Worm (Caenorhabditis elegans) whole organism, L4 larva: ENCODE results near the gene fem-3.
A peak's percentile ranks its signal among the peaks of the same experiment; 100 is the strongest.

Experiments used
- ZK546.5 ChIP-seq, 2 experiments: sonication (generic microtip); optimal IDR thresholded peaks; 2 replicates each; lab custom pipeline; 2017; ENCODE audit warnings: missing biosample characterization in 2 of 2, missing genetic modification characterization in 2 of 2
- ceh-62 ChIP-seq: sonication (generic microtip); optimal IDR thresholded peaks from 2 replicates; lab custom pipeline; 2017; ENCODE audit warnings: missing biosample characterization, missing genetic modification characterization
- fkh-10 ChIP-seq: fragments of 150-350 bp; optimal IDR thresholded peaks from 2 replicates; lab custom pipeline; 2014; ENCODE audit warnings: missing biosample characterization, missing genetic modification reagents, missing genetic modification characterization
- lin-39 ChIP-seq: fragments of 150-350 bp; optimal IDR thresholded peaks from 2 replicates; lab custom pipeline; 2014; ENCODE audit warnings: missing biosample characterization, missing genetic modification reagents, missing genetic modification characterization
- lsy-2 ChIP-seq, 2 experiments: fragments of 150-350 bp in 1 of 2; sonication (generic microtip) in 1 of 2; optimal IDR thresholded peaks; 2 replicates each; lab custom pipeline; 2014 to 2017; ENCODE audit warnings: missing biosample characterization in 2 of 2, missing genetic modification characterization in 2 of 2
- nhr-11 ChIP-seq: fragments of 150-350 bp; optimal IDR thresholded peaks from 2 replicates; lab custom pipeline; 2014; ENCODE audit warnings: missing biosample characterization, missing genetic modification characterization
- nhr-237 ChIP-seq: sonication (generic microtip); optimal IDR thresholded peaks from 2 replicates; lab custom pipeline; 2017; ENCODE audit warnings: missing biosample characterization, missing genetic modification characterization
- nhr-28 ChIP-seq: fragments of 150-350 bp; optimal IDR thresholded peaks from 2 replicates; lab custom pipeline; 2014; ENCODE audit warnings: missing biosample characterization, missing genetic modification characterization
- nhr-6 ChIP-seq: fragments of 150-350 bp; optimal IDR thresholded peaks from 2 replicates; lab custom pipeline; 2014; ENCODE audit warnings: missing biosample characterization, missing genetic modification characterization
- pqm-1 ChIP-seq: sonication (generic microtip); optimal IDR thresholded peaks from 2 replicates; lab custom pipeline; 2017; ENCODE audit warnings: missing biosample characterization, missing genetic modification characterization
- saeg-2 ChIP-seq: fragments of 200-800 bp; sonication (Bioruptor generic); IDR thresholded peaks from 2 replicates; pipeline ENCODE4 v1.3.6; 2022; ENCODE audit warnings: missing genetic modification reagents, missing genetic modification characterization, missing compliant biosample characterization
- zag-1 ChIP-seq: fragments of 150-350 bp; optimal IDR thresholded peaks from 2 replicates; lab custom pipeline; 2014; ENCODE audit warnings: missing biosample characterization, missing genetic modification characterization

- TF ChIP-seq nhr-28 (tag; lab: Kevin White, UChicago), result peak; percentile 30
- no peak for TF ChIP-seq saeg-2 (GFP tag; lab: Robert Waterston, UW)
- TF ChIP-seq ZK546.5 (tag; optimal IDR thresholded peaks at IDR 0.05; lab: Kevin White, UChicago), result no peak
- TF ChIP-seq nhr-6 (tag; lab: Kevin White, UChicago), result peak; percentile 62
- TF ChIP-seq ceh-62 (tag; lab: Kevin White, UChicago), result no peak
- no peak for TF ChIP-seq zag-1 (tag; lab: Kevin White, UChicago)
- TF ChIP-seq lsy-2 (tag; optimal IDR thresholded peaks at IDR 0.05; lab: Kevin White, UChicago), result peak in 1 of 2 experiments; percentile 67
- no peak for TF ChIP-seq nhr-237
- no peak for TF ChIP-seq nhr-11 (tag; lab: Kevin White, UChicago)
- TF ChIP-seq fkh-10 (GFP tag; lab: Kevin White, UChicago), result no peak
- peak; percentile 22 for TF ChIP-seq pqm-1
- TF ChIP-seq lin-39 (tag; lab: Kevin White, UChicago), result no peak
These were observed 2.7 kb downstream of the fem-3 start for ce11 chrIV:9107464-9107863.
